Fruit fly (Drosophila melanogaster) whole organism, embryonic: ENCODE data around the gene Polr3I.

ENCODE experiments used
- CG13624 ChIP-seq: fragments of 200-800 bp; sonication (Bioruptor generic); optimal IDR thresholded peaks from 2 replicates; lab custom pipeline; 2016; ENCODE audit warnings: missing biosample characterization, missing genetic modification characterization
- CG3995 ChIP-seq: fragments of 200-800 bp; sonication (Bioruptor generic); optimal IDR thresholded peaks from 3 replicates; lab custom pipeline; 2016; ENCODE audit warnings: missing biosample characterization, missing genetic modification characterization
- Gug ChIP-seq: fragments of 200-800 bp; sonication (Bioruptor generic); IDR thresholded peaks from 4 replicates; pipeline ENCODE4 v1.3.6; 2022; ENCODE audit warnings: missing biosample characterization, missing genetic modification characterization
- NK7.1 ChIP-seq: fragments of 200-800 bp; sonication (Bioruptor generic); optimal IDR thresholded peaks from 3 replicates; lab custom pipeline; 2016; ENCODE audit warnings: missing biosample characterization, missing genetic modification characterization
- Sry-δ ChIP-seq: fragments of 200-800 bp; sonication (Bioruptor generic); optimal IDR thresholded peaks from 2 replicates; lab custom pipeline; 2016; ENCODE audit warnings: missing biosample characterization, missing genetic modification characterization
- hbn ChIP-seq: fragments of 200-800 bp; sonication (Bioruptor generic); IDR thresholded peaks from 2 replicates; pipeline ENCODE4 v1.3.6; 2022; ENCODE audit warnings: missing biosample characterization, missing genetic modification characterization; ENCODE audit not compliant: partially characterized antibody
- mam ChIP-seq: fragments of 200-800 bp; sonication (Bioruptor generic); optimal IDR thresholded peaks from 3 replicates; lab custom pipeline; 2016; ENCODE audit warnings: missing biosample characterization, missing genetic modification characterization
- scrt ChIP-seq: fragments of 200-800 bp; sonication (Bioruptor generic); optimal IDR thresholded peaks from 2 replicates; lab custom pipeline; 2018; ENCODE audit warnings: missing biosample characterization, mild to moderate bottlenecking, missing genetic modification characterization, moderate library complexity

dm6 chrX:16849517-16849916 is 34.9 kb upstream of the Polr3I start:
- TF ChIP-seq NK7.1 (no peak), mam (GFP tag; lab: Kevin White, UChicago) (no peak), CG3995 (GFP tag; lab: Kevin White, UChicago) (no peak), hbn (GFP tag; lab: Robert Waterston, UW) (no peak), Gug (GFP tag; lab: Robert Waterston, UW) (no peak), scrt (no peak), Sry-δ (GFP tag; lab: Kevin White, UChicago) (no peak), CG13624 (GFP tag; lab: Kevin White, UChicago) (no peak)
